Fruit fly (Drosophila melanogaster) whole organism, embryonic: ENCODE measurements around the gene tsh.

Experiments
- C15 ChIP-seq: fragments of 200-800 bp; sonication (Bioruptor generic); IDR thresholded peaks from 3 replicates; pipeline ENCODE4 v1.3.6; 2022; ENCODE audit warnings: missing biosample characterization, missing genetic modification characterization
- CG10321 ChIP-seq: fragments of 200-800 bp; sonication (Bioruptor generic); IDR thresholded peaks from 2 replicates; pipeline ENCODE4 v1.3.6; 2022; ENCODE audit warnings: missing biosample characterization, missing genetic modification characterization
- CG11093 ChIP-seq: fragments of 200-800 bp; sonication (Bioruptor generic); IDR thresholded peaks from 3 replicates; pipeline ENCODE4 v1.3.6; 2022; ENCODE audit warnings: missing biosample characterization, missing genetic modification characterization
- CG11696 ChIP-seq: fragments of 200-800 bp; sonication (Bioruptor generic); IDR thresholded peaks from 2 replicates; pipeline ENCODE4 v1.3.6; 2022; ENCODE audit warnings: missing biosample characterization, missing genetic modification characterization
- CG12104 ChIP-seq: fragments of 200-800 bp; sonication (Bioruptor generic); optimal IDR thresholded peaks from 3 replicates; lab custom pipeline; 2016; ENCODE audit warnings: missing biosample characterization, missing genetic modification characterization
- CG13123 ChIP-seq: fragments of 200-800 bp; sonication (Bioruptor generic); optimal IDR thresholded peaks from 2 replicates; lab custom pipeline; 2016; ENCODE audit warnings: missing biosample characterization, missing genetic modification characterization
- CG13287 ChIP-seq: fragments of 200-800 bp; sonication (Bioruptor generic); IDR thresholded peaks from 2 replicates; pipeline ENCODE4 v1.3.6; 2022; ENCODE audit warnings: missing biosample characterization, missing genetic modification characterization; ENCODE audit not compliant: partially characterized antibody
- CG13894 ChIP-seq: fragments of 200-800 bp; sonication (Bioruptor generic); optimal IDR thresholded peaks from 3 replicates; lab custom pipeline; 2018; ENCODE audit warnings: missing biosample characterization, mild to moderate bottlenecking, missing genetic modification characterization, moderate library complexity
- CG14014 ChIP-seq: fragments of 200-800 bp; sonication (Bioruptor generic); IDR thresholded peaks from 2 replicates; pipeline ENCODE4 v1.3.6; 2022; ENCODE audit warnings: missing biosample characterization, missing genetic modification characterization
- CG15601 ChIP-seq: fragments of 200-800 bp; sonication (Bioruptor generic); optimal IDR thresholded peaks from 3 replicates; lab custom pipeline; 2019; ENCODE audit warnings: missing biosample characterization, mild to moderate bottlenecking, missing genetic modification characterization, moderate library complexity
- CG17359 ChIP-seq: fragments of 200-800 bp; sonication (Bioruptor generic); optimal IDR thresholded peaks from 3 replicates; lab custom pipeline; 2018; ENCODE audit warnings: missing biosample characterization, mild to moderate bottlenecking, missing genetic modification characterization, moderate library complexity
- CG2199 ChIP-seq: fragments of 200-800 bp; sonication (Bioruptor generic); IDR thresholded peaks from 3 replicates; pipeline ENCODE4 v1.3.6; 2022; ENCODE audit warnings: missing biosample characterization, missing genetic modification characterization
- CG30403 ChIP-seq: fragments of 200-800 bp; sonication (Bioruptor generic); optimal IDR thresholded peaks from 3 replicates; lab custom pipeline; 2016; ENCODE audit warnings: missing biosample characterization, missing genetic modification characterization
- CG32772 ChIP-seq: fragments of 200-800 bp; sonication (Bioruptor generic); IDR thresholded peaks from 2 replicates; pipeline ENCODE4 v1.3.6; 2022; ENCODE audit warnings: missing biosample characterization, missing genetic modification characterization
- CG4854 ChIP-seq: fragments of 200-800 bp; sonication (Bioruptor generic); optimal IDR thresholded peaks from 2 replicates; lab custom pipeline; 2016; ENCODE audit warnings: missing biosample characterization, missing genetic modification characterization, inconsistent platforms
- CG6175 ChIP-seq: fragments of 200-800 bp; sonication (Bioruptor generic); IDR thresholded peaks from 3 replicates; pipeline ENCODE4 v1.3.6; 2022; ENCODE audit warnings: missing biosample characterization, missing genetic modification characterization
- CG6689 ChIP-seq: fragments of 200-800 bp; sonication (Bioruptor generic); IDR thresholded peaks from 2 replicates; pipeline ENCODE4 v1.3.6; 2022; ENCODE audit warnings: missing biosample characterization, missing genetic modification characterization
- CG8290 ChIP-seq, 3 experiments: fragments of 200-800 bp; sonication (Bioruptor generic); optimal IDR thresholded peaks; 2 replicates each; lab custom pipeline; 2016 to 2019; ENCODE audit warnings: missing biosample characterization in 3 of 3, missing genetic modification characterization in 3 of 3, mild to moderate bottlenecking in 2 of 3, moderate library complexity in 1 of 3
- Doc3 ChIP-seq: fragments of 200-800 bp; sonication (Bioruptor generic); IDR thresholded peaks from 3 replicates; pipeline ENCODE4 v1.3.6; 2022; ENCODE audit warnings: missing biosample characterization, missing genetic modification characterization; ENCODE audit not compliant: partially characterized antibody
- Dp ChIP-seq: fragments of 200-800 bp; sonication (Bioruptor generic); optimal IDR thresholded peaks from 2 replicates; lab custom pipeline; 2018; ENCODE audit warnings: missing biosample characterization, mild to moderate bottlenecking, missing genetic modification characterization, moderate library complexity
- ERR ChIP-seq: fragments of 200-800 bp; sonication (Bioruptor generic); optimal IDR thresholded peaks from 2 replicates; lab custom pipeline; 2016; ENCODE audit warnings: missing biosample characterization, missing genetic modification characterization
- Ets65A ChIP-seq: fragments of 200-800 bp; sonication (Bioruptor generic); peaks from one replicate; lab custom pipeline; 2016; ENCODE audit warnings: missing biosample characterization, missing genetic modification characterization
- Ets97D ChIP-seq: fragments of 200-800 bp; sonication (Bioruptor generic); optimal IDR thresholded peaks from 3 replicates; lab custom pipeline; 2016; ENCODE audit warnings: missing biosample characterization, missing genetic modification characterization
- Gsc ChIP-seq: fragments of 200-800 bp; sonication (Bioruptor generic); IDR thresholded peaks from 2 replicates; pipeline ENCODE4 v1.3.6; 2022; ENCODE audit warnings: missing biosample characterization, missing genetic modification characterization
- Gug ChIP-seq: fragments of 200-800 bp; sonication (Bioruptor generic); IDR thresholded peaks from 4 replicates; pipeline ENCODE4 v1.3.6; 2022; ENCODE audit warnings: missing biosample characterization, missing genetic modification characterization
- HLHmδ ChIP-seq: fragments of 200-800 bp; sonication (Bioruptor generic); optimal IDR thresholded peaks from 2 replicates; lab custom pipeline; 2018; ENCODE audit warnings: missing biosample characterization, mild to moderate bottlenecking, missing genetic modification characterization, moderate library complexity
- HmgZ ChIP-seq: fragments of 200-800 bp; sonication (Bioruptor generic); optimal IDR thresholded peaks from 2 replicates; lab custom pipeline; 2018; ENCODE audit warnings: missing biosample characterization, mild to moderate bottlenecking, missing genetic modification characterization
- Lpt ChIP-seq: fragments of >200 bp; optimal IDR thresholded peaks from 2 replicates; lab custom pipeline; 2018; ENCODE audit warnings: missing biosample characterization, missing genetic modification characterization
- MBD-R2 ChIP-seq: fragments of 200-800 bp; sonication (Bioruptor generic); IDR thresholded peaks from 2 replicates; pipeline ENCODE4 v1.3.6; 2022; ENCODE audit warnings: missing biosample characterization, missing genetic modification characterization
- Optix ChIP-seq: fragments of 200-800 bp; sonication (Bioruptor generic); IDR thresholded peaks from 3 replicates; pipeline ENCODE4 v1.3.6; 2022; ENCODE audit warnings: missing biosample characterization, missing genetic modification characterization
- Trl ChIP-seq, 3 experiments: fragments of >200 bp in 2 of 3; fragments of 200-800 bp in 1 of 3; sonication (Bioruptor generic) in 1 of 3; optimal IDR thresholded peaks; 2 replicates in 1 of 3; 3 replicates in 2 of 3; lab custom pipeline; 2016 to 2017; ENCODE audit warnings: missing biosample characterization in 1 of 3, missing genetic modification characterization in 1 of 3
- Xbp1 ChIP-seq: fragments of 200-800 bp; sonication (Bioruptor generic); optimal IDR thresholded peaks from 3 replicates; lab custom pipeline; 2016; ENCODE audit warnings: missing biosample characterization, mild to moderate bottlenecking, missing genetic modification characterization
- al ChIP-seq: fragments of 200-800 bp; sonication (Bioruptor generic); IDR thresholded peaks from 2 replicates; pipeline ENCODE4 v1.3.6; 2022; ENCODE audit warnings: missing biosample characterization, missing genetic modification characterization
- az2 ChIP-seq: fragments of 200-800 bp; sonication (Bioruptor generic); optimal IDR thresholded peaks from 3 replicates; lab custom pipeline; 2016; ENCODE audit warnings: missing biosample characterization, missing genetic modification characterization
- cad ChIP-seq: fragments of >200 bp; optimal IDR thresholded peaks from 2 replicates; lab custom pipeline; 2017; ENCODE audit warnings: missing biosample characterization, missing genetic modification characterization
- chinmo ChIP-seq: fragments of 200-800 bp; sonication (Bioruptor generic); IDR thresholded peaks from 4 replicates; pipeline ENCODE4 v1.3.6; 2022; ENCODE audit warnings: missing biosample characterization, missing genetic modification characterization; ENCODE audit not compliant: partially characterized antibody
- gcm ChIP-seq: fragments of 200-800 bp; sonication (Bioruptor generic); optimal IDR thresholded peaks from 2 replicates; lab custom pipeline; 2019; ENCODE audit warnings: missing biosample characterization, mild to moderate bottlenecking, missing genetic modification characterization, moderate library complexity
- grn ChIP-seq: fragments of 200-800 bp; sonication (Bioruptor generic); optimal IDR thresholded peaks from 3 replicates; lab custom pipeline; 2017; ENCODE audit warnings: missing biosample characterization, missing genetic modification characterization
- hb ChIP-seq: fragments of 200-800 bp; sonication (Bioruptor generic); IDR thresholded peaks from 3 replicates; pipeline ENCODE4 v1.3.6; 2022; ENCODE audit warnings: missing biosample characterization, missing genetic modification characterization; ENCODE audit not compliant: partially characterized antibody
- ken ChIP-seq: fragments of 200-800 bp; sonication (Bioruptor generic); IDR thresholded peaks from 3 replicates; pipeline ENCODE4 v1.3.6; 2022; ENCODE audit warnings: missing biosample characterization, missing genetic modification characterization
- klu ChIP-seq: fragments of 200-800 bp; sonication (Bioruptor generic); IDR thresholded peaks from 2 replicates; pipeline ENCODE4 v1.3.6; 2022; ENCODE audit warnings: missing biosample characterization, missing genetic modification characterization
- lilli ChIP-seq: fragments of 200-800 bp; sonication (Bioruptor generic); optimal IDR thresholded peaks from 3 replicates; lab custom pipeline; 2016; ENCODE audit warnings: missing biosample characterization, missing genetic modification characterization
- nerfin-1 ChIP-seq: fragments of 200-800 bp; sonication (Bioruptor generic); optimal IDR thresholded peaks from 3 replicates; lab custom pipeline; 2019; ENCODE audit warnings: missing biosample characterization, mild to moderate bottlenecking, missing genetic modification characterization, moderate library complexity
- onecut ChIP-seq: fragments of 200-800 bp; sonication (Bioruptor generic); IDR thresholded peaks from 2 replicates; pipeline ENCODE4 v1.3.6; 2022; ENCODE audit warnings: missing biosample characterization, missing genetic modification characterization
- pros ChIP-seq: fragments of 200-800 bp; sonication (Bioruptor generic); optimal IDR thresholded peaks from 3 replicates; lab custom pipeline; 2019; ENCODE audit warnings: missing biosample characterization, mild to moderate bottlenecking, missing genetic modification characterization, moderate library complexity
- salm ChIP-seq: fragments of 200-800 bp; sonication (Bioruptor generic); optimal IDR thresholded peaks from 2 replicates; lab custom pipeline; 2018; ENCODE audit warnings: missing biosample characterization, mild to moderate bottlenecking, missing genetic modification characterization
- sima ChIP-seq: fragments of 200-800 bp; sonication (Bioruptor generic); optimal IDR thresholded peaks from 2 replicates; lab custom pipeline; 2016; ENCODE audit warnings: missing biosample characterization, missing genetic modification characterization
- sqz ChIP-seq: fragments of 200-800 bp; sonication (Bioruptor generic); optimal IDR thresholded peaks from 3 replicates; lab custom pipeline; 2018; ENCODE audit warnings: missing biosample characterization, mild to moderate bottlenecking, missing genetic modification characterization
- z ChIP-seq: fragments of 200-800 bp; sonication (Bioruptor generic); IDR thresholded peaks from 3 replicates; pipeline ENCODE4 v1.3.6; 2022; ENCODE audit warnings: missing biosample characterization, missing genetic modification characterization

Gene tsh

dm6 chr2L:21795342-21795874 lies 33.0 kb upstream of the tsh start, which contains the start of gene CG31612:
CG31612 (minus strand) TSS chr2L:21795447.
- TF ChIP-seq Gug (peak; percentile 1; the same call in 2 of the 4 replicates), klu (GFP tag; lab: Robert Waterston, UW) (no peak), CG13894 (tag; lab: Kevin White, UChicago) (peak; percentile 57), CG13287 (GFP tag; lab: Robert Waterston, UW) (no peak; the same call in 1 of the 2 replicates), CG11093 (no peak), Trl (optimal IDR thresholded peaks at IDR 0.05; lab: Kevin White, UChicago) (peak in 1 of 2 experiments; percentile 40), Trl (GFP tag; optimal IDR thresholded peaks at IDR 0.05; lab: Kevin White, UChicago) (no peak), CG17359 (no peak), lilli (no peak), cad (GFP tag; lab: Kevin White, UChicago) (peak; percentile 15), CG2199 (GFP tag; lab: Robert Waterston, UW) (peak; percentile 8; the same call in 2 of the 3 replicates), sqz (peak; percentile 71), z (GFP tag; lab: Robert Waterston, UW) (peak; percentile 96), CG11696 (GFP tag; lab: Robert Waterston, UW) (peak; percentile 84), C15 (GFP tag; lab: Robert Waterston, UW) (no peak), HmgZ (no peak), chinmo (GFP tag; lab: Robert Waterston, UW) (0 out of 4 replicates have a peak, but pooled peaks have one; percentile 24), CG32772 (GFP tag; lab: Robert Waterston, UW) (no peak), salm (tag; lab: Kevin White, UChicago) (no peak), CG8290 (GFP tag; optimal IDR thresholded peaks at IDR 0.05; lab: Kevin White, UChicago) (no peak), CG8290 (tag; optimal IDR thresholded peaks at IDR 0.05; lab: Kevin White, UChicago) (peak in 1 of 2 experiments; percentile 12), az2 (no peak), Gsc (no peak), CG12104 (GFP tag; lab: Kevin White, UChicago) (no peak), grn (GFP tag; lab: Kevin White, UChicago) (peak; percentile 38), CG4854 (GFP tag; lab: Kevin White, UChicago) (no peak)

DNA sequence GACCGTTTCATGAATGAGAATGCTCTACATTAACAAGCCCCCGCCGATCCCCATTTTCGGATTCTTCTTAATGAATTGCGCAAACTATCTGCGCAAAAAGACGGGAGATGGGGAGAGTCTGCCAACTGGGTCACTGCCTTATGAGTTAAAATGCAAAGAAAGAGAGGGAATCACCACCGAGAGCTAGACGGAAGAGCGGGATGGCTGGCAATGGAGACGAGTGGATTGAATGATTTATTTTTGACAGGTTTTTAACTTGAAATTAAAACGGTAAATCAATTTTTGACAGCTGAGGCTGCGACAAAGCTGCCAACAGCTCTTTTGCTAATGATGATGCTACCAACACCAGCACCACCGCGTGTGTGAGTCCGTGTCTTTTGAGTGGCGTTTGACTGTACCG lies 24.3 kb upstream of the tsh start:
- TF ChIP-seq Ets65A (GFP tag; lab: Kevin White, UChicago) (peak; percentile 72), Optix (GFP tag; lab: Robert Waterston, UW) (no peak)
- TF ChIP-seq, all 482 proteins: peak for 1

DNA sequence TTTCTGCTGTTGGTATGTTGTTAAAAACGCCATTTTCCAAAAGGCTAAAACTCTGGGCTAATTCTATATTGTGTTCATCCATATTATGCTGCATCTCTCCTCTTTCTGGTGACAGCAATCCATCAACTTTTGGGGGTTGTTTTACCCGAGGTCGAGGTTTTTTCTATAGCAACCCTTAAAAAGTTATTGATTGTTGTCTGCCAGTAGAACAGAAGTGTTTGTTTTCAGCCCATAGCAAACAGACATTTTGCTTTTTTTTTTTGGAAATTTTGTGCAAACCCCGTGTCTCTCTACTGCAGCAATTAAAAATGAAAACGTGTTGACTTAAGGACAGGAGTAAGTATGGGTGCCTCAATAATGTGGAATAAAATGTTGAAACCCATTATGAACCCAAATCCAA lies 22.0 kb upstream of the tsh start:
- TF ChIP-seq ERR (GFP tag; lab: Kevin White, UChicago) (no peak), Doc3 (GFP tag; lab: Robert Waterston, UW) (no peak), CG13123 (GFP tag; lab: Kevin White, UChicago) (no peak), Lpt (no peak), HLHmδ (GFP tag; lab: Kevin White, UChicago) (no peak), CG10321 (no peak), hb (no peak), sima (GFP tag; lab: Kevin White, UChicago) (no peak), Xbp1 (GFP tag; lab: Kevin White, UChicago) (no peak), gcm (GFP tag; lab: Kevin White, UChicago) (no peak), ken (GFP tag; lab: Robert Waterston, UW) (no peak), CG6175 (GFP tag; lab: Robert Waterston, UW) (no peak), pros (GFP tag; lab: Kevin White, UChicago) (peak; percentile 3), sqz (peak; percentile 64), Dp (GFP tag; lab: Kevin White, UChicago) (no peak), al (no peak), MBD-R2 (no peak), CG15601 (tag; lab: Kevin White, UChicago) (no peak), CG6689 (GFP tag; lab: Robert Waterston, UW) (no peak), Ets97D (no peak), CG30403 (no peak), onecut (GFP tag; lab: Robert Waterston, UW) (peak; percentile 59), CG14014 (GFP tag; lab: Robert Waterston, UW) (no peak), nerfin-1 (tag; lab: Kevin White, UChicago) (no peak)
